Worm (Caenorhabditis elegans) whole organism, L4 larva: Measurements from ENCODE around the gene egl-38.

Source experiments
- D1046.2 ChIP-seq: fragments of 200-800 bp; sonication (Bioruptor generic); IDR thresholded peaks from 2 replicates; pipeline ENCODE4 v1.3.6; 2022; ENCODE audit warnings: missing genetic modification characterization, missing compliant biosample characterization
- aha-1 ChIP-seq: fragments of 150-350 bp; peaks from one replicate; lab custom pipeline; 2014; ENCODE audit warnings: missing biosample characterization, missing genetic modification characterization
- aly-2 ChIP-seq: sonication (generic microtip); optimal IDR thresholded peaks from 2 replicates; lab custom pipeline; 2018; ENCODE audit warnings: missing biosample characterization, missing genetic modification characterization
- ceh-62 ChIP-seq: sonication (generic microtip); optimal IDR thresholded peaks from 2 replicates; lab custom pipeline; 2017; ENCODE audit warnings: missing biosample characterization, missing genetic modification characterization
- ceh-82 ChIP-seq: sonication (generic microtip); optimal IDR thresholded peaks from 2 replicates; lab custom pipeline; 2017; ENCODE audit warnings: missing biosample characterization, missing genetic modification characterization
- ces-1 ChIP-seq: fragments of 150-350 bp; sonication (generic microtip); optimal IDR thresholded peaks from 4 replicates; lab custom pipeline; 2014; ENCODE audit warnings: missing biosample characterization, missing genetic modification reagents, missing genetic modification characterization
- gei-8 ChIP-seq: fragments of 200-800 bp; sonication (Bioruptor generic); optimal IDR thresholded peaks from 2 replicates; lab custom pipeline; 2018; ENCODE audit warnings: mild to moderate bottlenecking, missing genetic modification characterization, missing compliant biosample characterization
- nhr-6 ChIP-seq: fragments of 150-350 bp; optimal IDR thresholded peaks from 2 replicates; lab custom pipeline; 2014; ENCODE audit warnings: missing biosample characterization, missing genetic modification characterization
- pha-4 ChIP-seq, 2 experiments: fragments of 150-350 bp in 1 of 2; fragments of 200-800 bp in 1 of 2; sonication (Bioruptor generic) in 1 of 2; IDR thresholded peaks in 1 of 2; optimal IDR thresholded peaks in 1 of 2; 2 replicates each; pipeline versions ENCODE4 v1.3.6 to Lab custom; 2014 to 2022; ENCODE audit warnings: missing genetic modification characterization in 2 of 2, missing genetic modification reagents in 2 of 2, missing biosample characterization in 1 of 2, missing compliant biosample characterization in 1 of 2
- php-3 ChIP-seq: fragments of 200-800 bp; sonication (Bioruptor generic); IDR thresholded peaks from 2 replicates; pipeline ENCODE4 v1.3.6; 2022; ENCODE audit warnings: missing genetic modification reagents, missing genetic modification characterization, missing compliant biosample characterization
- skn-1 ChIP-seq: fragments of 150-350 bp; optimal IDR thresholded peaks from 2 replicates; lab custom pipeline; 2014; ENCODE audit warnings: missing biosample characterization, missing genetic modification characterization
- spr-1 ChIP-seq: sonication (generic microtip); optimal IDR thresholded peaks from 2 replicates; lab custom pipeline; 2016; ENCODE audit warnings: mild to moderate bottlenecking, missing genetic modification characterization, missing compliant biosample characterization
- unc-62 ChIP-seq, 3 experiments: fragments of 150-350 bp in 1 of 3; sonication (generic microtip); optimal IDR thresholded peaks in 2 of 3; peaks in 1 of 3; 1 replicate in 1 of 3; 2 replicates in 2 of 3; lab custom pipeline; 2014 to 2017; ENCODE audit warnings: missing biosample characterization in 3 of 3, missing genetic modification characterization in 3 of 3, missing genetic modification reagents in 3 of 3, missing genotype in 1 of 3

DNA sequence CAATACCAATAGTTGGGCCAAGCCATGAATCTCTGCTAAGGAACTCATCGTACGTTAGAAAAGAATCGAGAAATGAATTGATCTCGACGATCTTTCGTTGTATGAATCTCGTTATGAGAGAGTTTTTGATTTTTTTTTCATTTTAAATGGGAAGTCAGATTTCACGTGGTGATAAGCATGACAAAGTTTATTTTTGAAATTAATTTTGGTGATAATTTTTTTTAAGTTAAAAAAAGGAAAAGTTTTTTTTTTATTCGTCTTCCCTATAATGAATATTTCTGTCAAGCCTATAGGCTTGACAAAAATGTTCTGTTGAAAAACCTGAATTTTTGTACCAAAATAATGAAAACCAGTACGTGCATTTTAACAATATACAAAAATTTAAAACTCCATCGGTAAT is 25.5 kb upstream of the egl-38 start, which contains the start of gene K08F4.5:
- no peak for TF ChIP-seq pha-4 (GFP tag; IDR thresholded peaks at IDR 0.05; lab: Robert Waterston, UW)
- TF ChIP-seq pha-4 (tag; optimal IDR thresholded peaks at IDR 0.05; lab: Kevin White, UChicago) = no peak
- TF ChIP-seq ceh-82 (tag; lab: Kevin White, UChicago) = no peak
- TF ChIP-seq nhr-6 (tag; lab: Kevin White, UChicago) = no peak
- TF ChIP-seq php-3 = no peak
- no peak for TF ChIP-seq aha-1 (tag; lab: Kevin White, UChicago)
- no peak for TF ChIP-seq ceh-62 (tag; lab: Kevin White, UChicago)
- TF ChIP-seq skn-1 (tag; lab: Kevin White, UChicago) = no peak
- no peak for TF ChIP-seq aly-2 (tag; lab: Kevin White, UChicago)
- no peak for TF ChIP-seq gei-8 (GFP tag; lab: Kevin White, UChicago)
- no peak for TF ChIP-seq spr-1 (tag; lab: Kevin White, UChicago)
- no peak for TF ChIP-seq D1046.2
- TF ChIP-seq unc-62 (GFP tag; optimal IDR thresholded peaks at IDR 0.05 in 1 of 2; lab: Kevin White, UChicago) = no peak
- no peak for TF ChIP-seq unc-62 (tag; optimal IDR thresholded peaks at IDR 0.05; lab: Kevin White, UChicago)
- no peak for TF ChIP-seq ces-1 (GFP tag; lab: Kevin White, UChicago)
